Worm (Caenorhabditis elegans) whole organism, young adult: Measurements from ENCODE around the gene F56F10.2.

Experiments used
- F22D6.2 ChIP-seq: sonication (generic microtip); optimal IDR thresholded peaks from 2 replicates; lab custom pipeline; 2016; ENCODE audit warnings: mild to moderate bottlenecking, missing genetic modification characterization, missing compliant biosample characterization
- F49E8.2 ChIP-seq: sonication (generic microtip); optimal IDR thresholded peaks from 3 replicates; lab custom pipeline; 2017; ENCODE audit warnings: missing genetic modification characterization, mild to moderate bottlenecking, missing compliant biosample characterization, antibody characterized with exemption, moderate library complexity; ENCODE audit not compliant: insufficient read depth
- T07F8.4 ChIP-seq: sonication (generic microtip); optimal IDR thresholded peaks from 2 replicates; lab custom pipeline; 2016; ENCODE audit warnings: mild to moderate bottlenecking, missing genetic modification characterization, moderate library complexity, missing compliant biosample characterization
- Y56A3A.18 ChIP-seq: fragments of 200-800 bp; sonication (Bioruptor generic); IDR thresholded peaks from 2 replicates; pipeline ENCODE4 v1.3.6; 2022; ENCODE audit warnings: missing genetic modification reagents, missing genetic modification characterization, missing compliant biosample characterization
- let-526 ChIP-seq: fragments of 200-800 bp; sonication (Bioruptor generic); IDR thresholded peaks from 2 replicates; pipeline ENCODE4 v1.3.6; 2022; ENCODE audit warnings: missing genetic modification reagents, missing genetic modification characterization, missing compliant biosample characterization
- lin-35 ChIP-seq, 3 experiments: fragments of 150-350 bp in 2 of 3; sonication (generic microtip) in 1 of 3; optimal IDR thresholded peaks; 2 replicates each; lab custom pipeline; 2014 to 2018; ENCODE audit warnings: missing biosample characterization in 3 of 3, missing genetic modification characterization in 3 of 3, missing genetic modification reagents in 3 of 3
- rpc-1 ChIP-seq, 2 experiments: fragments of 150-350 bp in 1 of 2; sonication (generic microtip) in 1 of 2; optimal IDR thresholded peaks; 2 replicates each; lab custom pipeline; 2014 to 2018; ENCODE audit warnings: missing biosample characterization in 1 of 2, missing genetic modification characterization in 1 of 2, missing genetic modification reagents in 1 of 2, missing genotype in 1 of 2
- sdz-38 ChIP-seq: sonication (generic microtip); optimal IDR thresholded peaks from 2 replicates; lab custom pipeline; 2016; ENCODE audit warnings: missing genotype, missing genetic modification characterization, missing compliant biosample characterization
- snpc-4 ChIP-seq, 5 experiments: fragments of 150-350 bp in 1 of 5; sonication (generic microtip) in 4 of 5; optimal IDR thresholded peaks; 2 replicates each; lab custom pipeline; 2014 to 2018; ENCODE audit warnings: missing genetic modification characterization in 5 of 5, missing biosample characterization in 3 of 5, antibody characterized with exemption in 2 of 5, mild to moderate bottlenecking in 2 of 5, missing compliant biosample characterization in 2 of 5, missing genotype in 2 of 5, moderate library complexity in 2 of 5, missing genetic modification reagents in 1 of 5
- somi-1 ChIP-seq: fragments of 200-800 bp; sonication (Bioruptor generic); optimal IDR thresholded peaks from 2 replicates; lab custom pipeline; 2018; ENCODE audit warnings: mild to moderate bottlenecking, missing genetic modification characterization, missing compliant biosample characterization
- tlf-1 ChIP-seq: fragments of 200-800 bp; sonication (Bioruptor generic); optimal IDR thresholded peaks from 2 replicates; lab custom pipeline; 2018; ENCODE audit warnings: mild to moderate bottlenecking, missing genetic modification characterization, missing compliant biosample characterization
- ztf-18 ChIP-seq: sonication (generic microtip); optimal IDR thresholded peaks from 2 replicates; lab custom pipeline; 2016; ENCODE audit warnings: missing genotype, mild to moderate bottlenecking, missing genetic modification characterization, missing compliant biosample characterization
- ztf-6 ChIP-seq: fragments of 200-800 bp; sonication (Bioruptor generic); IDR thresholded peaks from 2 replicates; pipeline ENCODE4 v1.3.6; 2022; ENCODE audit warnings: missing genetic modification reagents, missing genetic modification characterization, missing compliant biosample characterization

DNA sequence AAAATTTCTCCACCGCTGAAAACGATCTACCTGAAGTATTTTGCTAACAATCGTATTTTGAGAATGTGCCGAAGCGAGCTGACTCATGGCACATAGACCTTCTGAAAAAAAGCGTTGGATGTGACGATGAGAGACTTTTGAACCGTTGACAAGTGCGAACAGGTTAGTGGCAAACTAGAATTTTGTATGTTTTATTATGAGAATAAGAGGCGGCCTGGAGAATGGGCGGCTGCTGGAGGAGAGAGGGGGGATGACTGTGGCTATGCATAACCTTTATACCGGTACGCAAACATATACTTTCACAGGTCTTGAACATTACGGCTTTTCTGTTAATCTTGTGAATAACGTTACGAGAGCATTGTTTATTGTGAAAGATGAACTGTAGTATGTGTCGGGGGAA is 28.9 kb downstream of the F56F10.2 start, which contains the start of gene mam-1:
- TF ChIP-seq lin-35 (GFP tag; optimal IDR thresholded peaks at IDR 0.05; lab: Kevin White, UChicago) (no peak), ztf-18 (tag; lab: Kevin White, UChicago) (no peak), tlf-1 (GFP tag; lab: Kevin White, UChicago) (no peak), let-526 (GFP tag; lab: Robert Waterston, UW) (no peak), rpc-1 (optimal IDR thresholded peaks at IDR 0.05; lab: Kevin White, UChicago) (no peak), rpc-1 (tag; optimal IDR thresholded peaks at IDR 0.05; lab: Kevin White, UChicago) (no peak), snpc-4 (GFP tag; optimal IDR thresholded peaks at IDR 0.05; lab: Kevin White, UChicago) (no peak), snpc-4 (tag; optimal IDR thresholded peaks at IDR 0.05; lab: Kevin White, UChicago) (no peak), somi-1 (GFP tag; lab: Kevin White, UChicago) (no peak), sdz-38 (tag; lab: Kevin White, UChicago) (no peak), Y56A3A.18 (GFP tag; lab: Robert Waterston, UW) (no peak), F22D6.2 (tag; lab: Kevin White, UChicago) (no peak), T07F8.4 (tag; lab: Kevin White, UChicago) (no peak), F49E8.2 (tag; lab: Kevin White, UChicago) (no peak), ztf-6 (GFP tag; lab: Robert Waterston, UW) (no peak)
